Fruit fly (Drosophila melanogaster): ENCODE measurements around the gene CG43740.
A peak's percentile ranks its signal among the peaks of the same experiment; 100 is the strongest.

CG43740 gene

dm6 chrX:10365748-10366415 lies 32.4 kb downstream of the CG43740 start (continued):
- no peak for TF ChIP-seq CG7372 (GFP tag; IDR thresholded peaks at IDR 0.05)
- TF ChIP-seq CG4617 (GFP tag; optimal IDR thresholded peaks at IDR 0.05; ENCODE audit: borderline replicate concordance) = peak; percentile 51
- TF ChIP-seq CG7271 (tag; optimal IDR thresholded peaks at IDR 0.05) = no peak
- TF ChIP-seq ATbp (GFP tag; optimal IDR thresholded peaks at IDR 0.05) = peak; percentile 38
- TF ChIP-seq CG9609 (GFP tag; optimal IDR thresholded peaks at IDR 0.05) = no peak
- TF ChIP-seq crc (GFP tag; optimal IDR thresholded peaks at IDR 0.05) = peak; percentile 10
- no peak for TF ChIP-seq Hr3 (GFP tag; optimal IDR thresholded peaks at IDR 0.05)
- TF ChIP-seq lbe (GFP tag; optimal IDR thresholded peaks at IDR 0.05) = peak; percentile 47
- no peak for TF ChIP-seq br (optimal IDR thresholded peaks at IDR 0.05)
- peak; percentile 10 for TF ChIP-seq gcm (GFP tag; optimal IDR thresholded peaks at IDR 0.05)
- no peak for TF ChIP-seq pho (GFP tag; optimal IDR thresholded peaks at IDR 0.05)
- peak; percentile 31 for TF ChIP-seq CG6854 (GFP tag; optimal IDR thresholded peaks at IDR 0.05)
- peak; percentile 33 for TF ChIP-seq CG15601 (tag; optimal IDR thresholded peaks at IDR 0.05)
- TF ChIP-seq CG9817 (tag; optimal IDR thresholded peaks at IDR 0.05) = no peak
- TF ChIP-seq NC2α (GFP tag; optimal IDR thresholded peaks at IDR 0.05) = no peak
- TF ChIP-seq ssp (GFP tag; IDR thresholded peaks at IDR 0.05) = no peak
- no peak for TF ChIP-seq H15 (GFP tag; IDR thresholded peaks at IDR 0.05)
- no peak for TF ChIP-seq CG7786 (GFP tag; optimal IDR thresholded peaks at IDR 0.05)
- no peak for TF ChIP-seq CG11085 (GFP tag; IDR thresholded peaks at IDR 0.05)
- no peak for TF ChIP-seq CG10565 (GFP tag; optimal IDR thresholded peaks at IDR 0.05)
- peak in 1 of 2 experiments; percentile 38 for TF ChIP-seq Eip74EF (GFP tag; optimal IDR thresholded peaks at IDR 0.05)
- peak; percentile 82 for TF ChIP-seq Doc3 (GFP tag; IDR thresholded peaks at IDR 0.05; ENCODE audit: partially characterized antibody)
- TF ChIP-seq az2 (GFP tag; optimal IDR thresholded peaks at IDR 0.05) = no peak
- TF ChIP-seq Rx (GFP tag; IDR thresholded peaks at IDR 0.05) = no peak
- peak; percentile 36 for TF ChIP-seq CG6765 (GFP tag; optimal IDR thresholded peaks at IDR 0.05)
- no peak for TF ChIP-seq tll (GFP tag; optimal IDR thresholded peaks at IDR 0.05)
- TF ChIP-seq CG12299 (tag; optimal IDR thresholded peaks at IDR 0.05) = peak; percentile 41
- TF ChIP-seq CG10431 (GFP tag; optimal IDR thresholded peaks at IDR 0.05) = no peak
- TF ChIP-seq CG11723 (GFP tag; optimal IDR thresholded peaks at IDR 0.05) = no peak
- no peak for TF ChIP-seq Hey (tag; optimal IDR thresholded peaks at IDR 0.05)
- no peak for TF ChIP-seq otp (GFP tag; IDR thresholded peaks at IDR 0.05)

- TF ChIP-seq CG12104 (GFP tag; optimal IDR thresholded peaks at IDR 0.05) = no peak
- no peak for TF ChIP-seq hb (GFP tag; IDR thresholded peaks at IDR 0.05; ENCODE audit: partially characterized antibody)
- TF ChIP-seq chm (GFP tag; IDR thresholded peaks at IDR 0.05) = no peak
- TF ChIP-seq Ptx1 (GFP tag; IDR thresholded peaks at IDR 0.05) = no peak
- no peak for TF ChIP-seq vfl (GFP tag; optimal IDR thresholded peaks at IDR 0.05)
- no peak for TF ChIP-seq CG9727 (GFP tag; optimal IDR thresholded peaks at IDR 0.05)
Observed at dm6 chrX:10367372-10367771, 33.9 kb downstream of the CG43740 start, which contains the start of gene CG32679. Gene CG32679 (minus strand): TSS chrX:10367472.

- no peak for TF ChIP-seq Hr78 (GFP tag; optimal IDR thresholded peaks at IDR 0.05)
- no peak for TF ChIP-seq Hr51 (GFP tag; optimal IDR thresholded peaks at IDR 0.05)
- TF ChIP-seq HLH3B (GFP tag; IDR thresholded peaks at IDR 0.05) = no peak
- TF ChIP-seq pan (optimal IDR thresholded peaks at IDR 0.05) = no peak
- no peak for TF ChIP-seq pan (GFP tag; optimal IDR thresholded peaks at IDR 0.05 in 1 of 2, IDR thresholded peaks at IDR 0.05 in 1 of 2)
- TF ChIP-seq zf30C (GFP tag; optimal IDR thresholded peaks at IDR 0.05) = no peak
- TF ChIP-seq Ets65A (GFP tag) = no peak
- TF ChIP-seq CG6854 (GFP tag; optimal IDR thresholded peaks at IDR 0.05) = no peak
- TF ChIP-seq CG8944 (GFP tag; optimal IDR thresholded peaks at IDR 0.05) = no peak
- TF ChIP-seq kay (GFP tag; optimal IDR thresholded peaks at IDR 0.05) = no peak
- no peak for TF ChIP-seq CG15269 (tag; optimal IDR thresholded peaks at IDR 0.05)
- TF ChIP-seq CG14860 (GFP tag; IDR thresholded peaks at IDR 0.05; ENCODE audit: partially characterized antibody) = no peak; the same call in 2 of the 3 replicates
- no peak for TF ChIP-seq tgo (GFP tag; IDR thresholded peaks at IDR 0.05)
- TF ChIP-seq Elba2 (GFP tag; optimal IDR thresholded peaks at IDR 0.05) = no peak
Observed at dm6 chrX:10367801-10368203, 34.4 kb downstream of the CG43740 start, which contains the start of gene CG17841. Gene CG17841 (plus strand): TSS chrX:10368052.

Measured in whole organism, embryonic.